Worm (Caenorhabditis elegans) whole organism, L1 larva: ENCODE measurements around the gene klf-3.

ENCODE experiments used
- C04F5.9 ChIP-seq: sonication (generic microtip); optimal IDR thresholded peaks from 2 replicates; lab custom pipeline; 2016; ENCODE audit warnings: missing genetic modification characterization, missing compliant biosample characterization
- F16B12.6 ChIP-seq: fragments of 150-350 bp; optimal IDR thresholded peaks from 2 replicates; lab custom pipeline; 2014; ENCODE audit warnings: missing biosample characterization, missing genetic modification characterization
- aha-1 ChIP-seq: fragments of 150-350 bp; optimal IDR thresholded peaks from 2 replicates; lab custom pipeline; 2014; ENCODE audit warnings: missing biosample characterization, missing genetic modification characterization
- ceh-63 ChIP-seq: fragments of 200-800 bp; sonication (Bioruptor generic); optimal IDR thresholded peaks from 2 replicates; lab custom pipeline; 2018; ENCODE audit warnings: mild to moderate bottlenecking, missing genetic modification characterization, missing compliant biosample characterization
- ceh-8 ChIP-seq: fragments of 200-800 bp; sonication (Bioruptor generic); optimal IDR thresholded peaks from 2 replicates; lab custom pipeline; 2018; ENCODE audit warnings: mild to moderate bottlenecking, missing genetic modification characterization, moderate library complexity, missing compliant biosample characterization
- ceh-82 ChIP-seq, 3 experiments: fragments of 150-350 bp in 1 of 3; sonication (generic microtip) in 2 of 3; optimal IDR thresholded peaks; 2 replicates each; lab custom pipeline; 2014 to 2017; ENCODE audit warnings: missing biosample characterization in 3 of 3, missing genetic modification characterization in 3 of 3
- dpl-1 ChIP-seq, 3 experiments: fragments of 150-350 bp in 2 of 3; sonication (generic microtip) in 1 of 3; optimal IDR thresholded peaks; 2 replicates each; lab custom pipeline; 2014 to 2017; ENCODE audit warnings: missing biosample characterization in 3 of 3, missing genetic modification characterization in 3 of 3, missing genetic modification reagents in 3 of 3
- efl-1 ChIP-seq, 4 experiments: fragments of 150-350 bp; optimal IDR thresholded peaks in 3 of 4; peaks in 1 of 4; 1 replicate in 1 of 4; 2 replicates in 3 of 4; lab custom pipeline; 2014; ENCODE audit warnings: missing biosample characterization in 2 of 4, missing genetic modification characterization in 2 of 4, missing genetic modification reagents in 2 of 4
- elt-2 ChIP-seq: sonication (generic microtip); optimal IDR thresholded peaks from 2 replicates; lab custom pipeline; 2016; ENCODE audit warnings: missing genetic modification characterization, mild to moderate bottlenecking, inconsistent platforms, missing compliant biosample characterization, missing genetic modification reagents
- elt-3 ChIP-seq, 6 experiments: fragments of 150-350 bp in 1 of 6; sonication (generic microtip); optimal IDR thresholded peaks; 2 replicates each; lab custom pipeline; 2017 to 2018; ENCODE audit warnings: missing biosample characterization in 6 of 6, missing genetic modification characterization in 6 of 6, inconsistent platforms in 1 of 6
- fkh-10 ChIP-seq: sonication (generic microtip); optimal IDR thresholded peaks from 2 replicates; lab custom pipeline; 2017; ENCODE audit warnings: missing biosample characterization, missing genetic modification reagents, missing genetic modification characterization
- grh-1 ChIP-seq: fragments of 200-800 bp; sonication (Bioruptor generic); IDR thresholded peaks from 2 replicates; pipeline ENCODE4 v1.3.6; 2022; ENCODE audit warnings: missing genetic modification reagents, missing genetic modification characterization, missing compliant biosample characterization
- hlh-17 ChIP-seq: fragments of 200-800 bp; sonication (Bioruptor generic); optimal IDR thresholded peaks from 2 replicates; lab custom pipeline; 2018; ENCODE audit warnings: missing genetic modification characterization, mild to moderate bottlenecking, missing compliant biosample characterization, moderate library complexity, borderline replicate concordance
- lin-14 ChIP-seq: fragments of 200-800 bp; sonication (Bioruptor generic); optimal IDR thresholded peaks from 2 replicates; lab custom pipeline; 2018; ENCODE audit warnings: mild to moderate bottlenecking, missing genetic modification characterization, moderate library complexity, missing compliant biosample characterization
- lin-15B ChIP-seq: fragments of 150-350 bp; sonication (generic microtip); optimal IDR thresholded peaks from 3 replicates; lab custom pipeline; 2014; ENCODE audit warnings: missing biosample characterization, missing genetic modification characterization
- lin-39 ChIP-seq: fragments of 150-350 bp; optimal IDR thresholded peaks from 2 replicates; lab custom pipeline; 2014; ENCODE audit warnings: missing biosample characterization, missing genetic modification reagents, missing genetic modification characterization
- lir-3 ChIP-seq: sonication (generic microtip); optimal IDR thresholded peaks from 2 replicates; lab custom pipeline; 2016; ENCODE audit warnings: mild to moderate bottlenecking, missing genetic modification characterization, moderate library complexity, missing compliant biosample characterization; ENCODE audit not compliant: poor library complexity
- mep-1 ChIP-seq: fragments of 150-350 bp; optimal IDR thresholded peaks from 2 replicates; lab custom pipeline; 2014; ENCODE audit warnings: missing biosample characterization, missing genetic modification characterization
- nhr-12 ChIP-seq: sonication (generic microtip); optimal IDR thresholded peaks from 2 replicates; lab custom pipeline; 2017; ENCODE audit warnings: missing biosample characterization, missing genetic modification characterization
- nhr-237 ChIP-seq: fragments of 150-350 bp; optimal IDR thresholded peaks from 2 replicates; lab custom pipeline; 2014; ENCODE audit warnings: missing biosample characterization, missing genetic modification characterization
- nhr-28 ChIP-seq: fragments of 150-350 bp; optimal IDR thresholded peaks from 2 replicates; lab custom pipeline; 2014; ENCODE audit warnings: missing biosample characterization, missing genetic modification characterization
- nhr-71 ChIP-seq: sonication (generic microtip); optimal IDR thresholded peaks from 2 replicates; lab custom pipeline; 2016; ENCODE audit warnings: mild to moderate bottlenecking, missing genetic modification characterization, moderate library complexity, missing compliant biosample characterization
- nhr-84 ChIP-seq: sonication (generic microtip); optimal IDR thresholded peaks from 2 replicates; lab custom pipeline; 2017; ENCODE audit warnings: missing biosample characterization, missing genetic modification characterization
- pag-3 ChIP-seq: sonication (generic microtip); optimal IDR thresholded peaks from 2 replicates; lab custom pipeline; 2017; ENCODE audit warnings: missing genetic modification characterization, mild to moderate bottlenecking, missing compliant biosample characterization, antibody characterized with exemption, borderline replicate concordance; ENCODE audit not compliant: insufficient read depth
- pax-3 ChIP-seq: fragments of 200-800 bp; sonication (Bioruptor generic); optimal IDR thresholded peaks from 2 replicates; lab custom pipeline; 2018; ENCODE audit warnings: mild to moderate bottlenecking, missing genetic modification characterization, moderate library complexity, missing compliant biosample characterization
- sptf-1 ChIP-seq: fragments of 150-350 bp; optimal IDR thresholded peaks from 2 replicates; lab custom pipeline; 2014; ENCODE audit warnings: missing biosample characterization, missing genetic modification characterization
- tbx-2 ChIP-seq: sonication (generic microtip); optimal IDR thresholded peaks from 2 replicates; lab custom pipeline; 2016; ENCODE audit warnings: missing genetic modification characterization, missing compliant biosample characterization
- tlp-1 ChIP-seq: fragments of 150-350 bp; optimal IDR thresholded peaks from 2 replicates; lab custom pipeline; 2014; ENCODE audit warnings: missing biosample characterization, missing genetic modification characterization
- vab-15 ChIP-seq: sonication (generic microtip); optimal IDR thresholded peaks from 2 replicates; lab custom pipeline; 2017; ENCODE audit warnings: missing genotype, mild to moderate bottlenecking, missing genetic modification characterization, missing compliant biosample characterization
- zip-4 ChIP-seq: fragments of 200-800 bp; sonication (Bioruptor generic); optimal IDR thresholded peaks from 2 replicates; lab custom pipeline; 2018; ENCODE audit warnings: mild to moderate bottlenecking, missing genetic modification characterization, moderate library complexity, missing compliant biosample characterization
- ztf-11 ChIP-seq, 2 experiments: sonication (generic microtip); optimal IDR thresholded peaks; 2 replicates each; lab custom pipeline; 2016 to 2017; ENCODE audit warnings: missing genetic modification characterization in 2 of 2, missing biosample characterization in 1 of 2, missing compliant biosample characterization in 1 of 2
- ztf-4 ChIP-seq: fragments of 150-350 bp; optimal IDR thresholded peaks from 2 replicates; lab custom pipeline; 2014; ENCODE audit warnings: missing biosample characterization, missing genetic modification characterization

klf-3 gene

DNA sequence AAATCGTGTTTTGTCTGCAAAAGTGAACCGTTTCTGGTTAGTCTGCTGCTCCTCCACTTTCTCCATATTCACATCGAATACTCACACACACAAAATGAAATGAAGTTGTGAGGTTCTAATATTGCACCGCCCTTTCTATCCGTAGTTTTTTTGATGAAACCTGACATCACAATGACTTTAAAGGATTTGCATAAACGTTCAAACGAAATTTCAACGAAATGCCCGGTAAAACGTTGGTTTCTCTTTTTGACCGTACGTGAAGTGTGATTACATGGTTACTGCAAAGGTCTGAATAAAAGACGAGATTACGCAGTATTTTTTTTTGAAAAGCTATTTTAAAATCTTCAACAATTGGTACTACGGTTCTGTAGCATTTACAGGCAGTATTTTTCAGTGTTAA is 37.6 kb downstream of the klf-3 start, which contains the start of gene T19D12.9:
T19D12.9 (minus strand) TSS at position 101 of the 400 bp plus-strand sequence.
- TF ChIP-seq efl-1 (optimal IDR thresholded peaks at IDR 0.05; lab: Kevin White, UChicago) (no peak), efl-1 (GFP tag; optimal IDR thresholded peaks at IDR 0.05 in 1 of 2; lab: Kevin White, UChicago) (peak in 1 of 2 experiments; percentile 10), ceh-63 (GFP tag; lab: Kevin White, UChicago) (no peak)
- TF ChIP-seq, all 84 proteins: peak for 1

DNA sequence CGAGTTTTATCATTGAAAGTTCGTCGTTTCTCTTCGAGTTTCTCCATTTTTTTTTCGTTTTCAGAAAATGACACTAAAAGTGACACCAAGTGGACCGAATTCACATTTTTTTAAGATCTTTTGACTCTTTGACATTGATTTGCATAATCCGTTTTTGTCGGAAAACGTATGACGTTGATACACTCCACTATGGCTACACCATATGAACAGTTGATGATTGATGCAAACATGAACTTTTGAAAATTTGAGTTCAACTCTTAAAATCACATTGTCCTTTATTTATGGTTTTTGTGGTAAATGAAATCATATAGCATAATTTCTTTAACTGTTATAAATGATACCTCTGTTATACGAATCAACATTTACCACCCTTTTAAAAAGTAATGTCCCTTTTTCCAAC is 42.1 kb downstream of the klf-3 start, which contains the start of gene T19D12.10:
T19D12.10 (minus strand) TSS at position 101 of the 400 bp plus-strand sequence.
- TF ChIP-seq pax-3 (tag; lab: Kevin White, UChicago) (no peak), lin-14 (no peak)
- TF ChIP-seq, all 84 proteins: peak for 0

DNA sequence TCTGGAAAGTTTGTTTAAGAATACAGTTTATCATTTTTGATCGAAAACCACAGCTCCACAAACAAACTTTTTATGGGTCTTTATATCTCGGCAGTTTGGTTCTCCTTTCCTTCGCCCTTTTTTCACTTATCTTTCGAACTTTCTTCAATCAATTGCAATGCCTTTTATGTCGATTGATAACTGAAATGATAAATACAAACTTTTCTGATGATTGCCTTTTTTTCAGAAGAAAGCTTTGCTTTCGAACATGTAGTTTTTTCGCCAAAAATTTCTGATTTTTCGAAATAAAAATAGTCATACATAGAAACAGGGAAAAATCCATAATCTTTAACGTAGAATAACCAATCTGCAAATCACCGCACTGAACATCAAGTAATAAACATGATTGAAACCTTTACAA is 44.5 kb downstream of the klf-3 start, which contains the start of gene T19D12.2:
T19D12.2 (plus strand) TSS at position 125 of the 400 bp plus-strand sequence.
- no peak for TF ChIP-seq zip-4 (GFP tag; lab: Kevin White, UChicago)
- peak; percentile 39 for TF ChIP-seq elt-2
- TF ChIP-seq fkh-10 (GFP tag; lab: Kevin White, UChicago) = no peak
- no peak for TF ChIP-seq C04F5.9 (tag; lab: Kevin White, UChicago)
- no peak for TF ChIP-seq hlh-17 (GFP tag; lab: Kevin White, UChicago)
- TF ChIP-seq ceh-63 (GFP tag; lab: Kevin White, UChicago) = no peak
- TF ChIP-seq tlp-1 = peak; percentile 4
- TF ChIP-seq vab-15 (tag; lab: Kevin White, UChicago) = no peak
- no peak for TF ChIP-seq nhr-12 (tag; lab: Kevin White, UChicago)
- TF ChIP-seq dpl-1 (GFP tag; optimal IDR thresholded peaks at IDR 0.05; lab: Kevin White, UChicago) = no peak
- no peak for TF ChIP-seq nhr-71 (tag; lab: Kevin White, UChicago)
- no peak for TF ChIP-seq aha-1

DNA sequence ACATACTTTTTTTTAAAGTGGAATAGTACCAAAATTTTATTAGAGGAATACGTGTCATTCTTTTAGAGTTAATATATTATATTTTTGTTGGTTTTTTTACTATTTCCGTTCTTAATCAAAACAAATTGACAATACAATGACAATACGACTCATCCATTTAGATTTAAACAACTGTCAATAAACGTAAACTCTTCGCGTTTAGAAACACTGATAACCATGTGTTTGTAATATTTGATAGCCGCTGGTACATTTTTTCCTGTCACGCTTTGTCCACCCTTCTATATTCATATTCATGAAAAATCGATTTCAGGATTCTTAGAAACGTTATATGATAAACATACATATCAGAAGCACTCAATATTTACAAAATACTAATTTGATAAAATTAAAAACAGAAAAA is 47.1 kb downstream of the klf-3 start:
- TF ChIP-seq ceh-82 (tag; optimal IDR thresholded peaks at IDR 0.05; lab: Kevin White, UChicago) = no peak
- no peak for TF ChIP-seq nhr-28 (tag; lab: Kevin White, UChicago)
- no peak for TF ChIP-seq sptf-1 (tag; lab: Kevin White, UChicago)
- no peak for TF ChIP-seq lin-39 (tag; lab: Kevin White, UChicago)
- no peak for TF ChIP-seq ceh-8 (GFP tag; lab: Kevin White, UChicago)
- TF ChIP-seq lin-14 = no peak
- TF ChIP-seq nhr-84 (tag; lab: Kevin White, UChicago) = no peak
- no peak for TF ChIP-seq ztf-4 (tag; lab: Kevin White, UChicago)
- TF ChIP-seq ztf-11 (tag; optimal IDR thresholded peaks at IDR 0.05; lab: Kevin White, UChicago) = no peak
- TF ChIP-seq grh-1 = no peak
- TF ChIP-seq lir-3 (tag; lab: Kevin White, UChicago) = no peak
- no peak for TF ChIP-seq F16B12.6 (tag; lab: Kevin White, UChicago)
- TF ChIP-seq elt-3 (tag; optimal IDR thresholded peaks at IDR 0.05; lab: Kevin White, UChicago) = no peak
- no peak for TF ChIP-seq tbx-2 (tag; lab: Kevin White, UChicago)
- no peak for TF ChIP-seq pag-3 (tag; lab: Kevin White, UChicago)
- TF ChIP-seq C04F5.9 (tag; lab: Kevin White, UChicago) = no peak

DNA sequence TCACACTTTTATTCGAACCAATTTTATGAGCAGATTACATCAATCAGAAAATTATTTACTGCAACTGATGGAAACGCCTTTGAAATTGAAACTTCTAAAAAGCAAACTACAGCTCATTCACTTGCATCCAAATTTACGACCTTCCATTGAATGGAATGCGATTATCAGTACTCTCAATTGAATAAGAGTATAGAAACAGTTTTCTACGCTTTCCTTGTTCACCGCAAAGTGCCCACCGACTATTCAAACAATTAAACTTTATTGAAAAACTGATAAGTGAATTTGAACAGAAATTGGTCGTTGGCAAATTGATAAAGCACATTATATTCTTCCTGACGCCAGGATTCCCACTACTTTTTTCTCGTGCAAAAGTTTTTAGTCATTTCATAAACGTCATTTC is 49.2 kb downstream of the klf-3 start:
- no peak for TF ChIP-seq lin-15B
- no peak for TF ChIP-seq C04F5.9 (tag; lab: Kevin White, UChicago)
- no peak for TF ChIP-seq lir-3 (tag; lab: Kevin White, UChicago)
- peak; percentile 64 for TF ChIP-seq elt-2
- TF ChIP-seq mep-1 (tag; lab: Kevin White, UChicago) = no peak
- TF ChIP-seq nhr-237 (tag; lab: Kevin White, UChicago) = no peak
